Fruit fly (Drosophila melanogaster) whole organism: ENCODE data around the gene Lcch3.

Source experiments
- CG8478 ChIP-seq: fragments of >200 bp; optimal IDR thresholded peaks from 2 replicates; lab custom pipeline; 2018; ENCODE audit warnings: inconsistent platforms
- Dll ChIP-seq: fragments of >200 bp; optimal IDR thresholded peaks from 2 replicates; lab custom pipeline; 2017
- EcR ChIP-seq, 2 experiments: fragments of >200 bp; optimal IDR thresholded peaks; 2 replicates each; lab custom pipeline; 2017; ENCODE audit warnings: missing biosample characterization in 2 of 2, missing genetic modification characterization in 2 of 2, missing genetic modification reagents in 2 of 2
- pan ChIP-seq: fragments of >200 bp; optimal IDR thresholded peaks from 2 replicates; lab custom pipeline; 2017
- psq ChIP-seq: fragments of >200 bp; optimal IDR thresholded peaks from 2 replicates; lab custom pipeline; 2017
- usp ChIP-seq: fragments of >200 bp; optimal IDR thresholded peaks from 2 replicates; lab custom pipeline; 2017; ENCODE audit warnings: missing biosample characterization, missing genetic modification characterization, mixed read lengths

dm6 chrX:15933504-15934225 is 8.8 kb downstream of the Lcch3 start, which contains the start of gene Ranbp16:
- no peak for TF ChIP-seq usp (GFP tag; lab: Kevin White, UChicago)
- TF ChIP-seq pan, result no peak
- TF ChIP-seq psq (lab: Kevin White, UChicago), result no peak
- no peak for TF ChIP-seq EcR (GFP tag; optimal IDR thresholded peaks at IDR 0.05; lab: Kevin White, UChicago)
- no peak for TF ChIP-seq CG8478 (lab: Kevin White, UChicago)
- TF ChIP-seq Dll, result no peak
